Worm (Caenorhabditis elegans) whole organism, L2 larva: ENCODE data around the gene fbxb-103.

Source experiments
- F13H6.1 ChIP-seq: sonication (generic microtip); optimal IDR thresholded peaks from 2 replicates; lab custom pipeline; 2016; ENCODE audit warnings: missing genetic modification characterization, missing compliant biosample characterization
- Y55F3AM.14 ChIP-seq: fragments of 200-800 bp; sonication (Bioruptor generic); optimal IDR thresholded peaks from 2 replicates; lab custom pipeline; 2018; ENCODE audit warnings: mild to moderate bottlenecking, missing genetic modification characterization, missing compliant biosample characterization
- egl-27 ChIP-seq: sonication (generic microtip); optimal IDR thresholded peaks from 3 replicates; lab custom pipeline; 2017; ENCODE audit warnings: missing biosample characterization, missing genetic modification reagents, missing genetic modification characterization
- lsy-2 ChIP-seq, 2 experiments: fragments of 150-350 bp in 1 of 2; sonication (generic microtip) in 1 of 2; optimal IDR thresholded peaks; 2 replicates each; lab custom pipeline; 2014 to 2017; ENCODE audit warnings: missing biosample characterization in 2 of 2, missing genetic modification characterization in 2 of 2
- nhr-23 ChIP-seq: fragments of 150-350 bp; optimal IDR thresholded peaks from 2 replicates; lab custom pipeline; 2014; ENCODE audit warnings: missing biosample characterization, missing genetic modification reagents, missing genetic modification characterization

- TF ChIP-seq lsy-2 (tag; optimal IDR thresholded peaks at IDR 0.05; lab: Kevin White, UChicago) (no peak), F13H6.1 (tag; lab: Kevin White, UChicago) (no peak), egl-27 (tag; lab: Kevin White, UChicago) (no peak), nhr-23 (tag; lab: Kevin White, UChicago) (no peak), Y55F3AM.14 (GFP tag; lab: Kevin White, UChicago) (no peak)
Measured at ce11 chrII:3934085-3934484, 27.1 kb downstream of the fbxb-103 start, which contains the start of gene Y14H12B.1.
